Fruit fly (Drosophila melanogaster) whole organism, embryonic: ENCODE results near the gene CG43120.

Experiments
- Atf6 ChIP-seq: fragments of 200-800 bp; sonication (Bioruptor generic); IDR thresholded peaks from 2 replicates; pipeline ENCODE4 v1.3.6; 2022; ENCODE audit warnings: missing biosample characterization, missing genetic modification characterization
- Awh ChIP-seq: fragments of 200-800 bp; sonication (Bioruptor generic); IDR thresholded peaks from 2 replicates; pipeline ENCODE4, ENCODE4 v1.3.6; 2022; ENCODE audit warnings: missing biosample characterization, missing genetic modification characterization
- B-H2 ChIP-seq: fragments of 200-800 bp; sonication (Bioruptor generic); optimal IDR thresholded peaks from 2 replicates; lab custom pipeline; 2018; ENCODE audit warnings: missing biosample characterization, mild to moderate bottlenecking, missing genetic modification characterization
- BEAF-32 ChIP-seq: fragments of 200-800 bp; sonication (Bioruptor generic); optimal IDR thresholded peaks from 3 replicates; lab custom pipeline; 2017; ENCODE audit warnings: missing biosample characterization, missing genetic modification characterization, mild to moderate bottlenecking, moderate library complexity, missing genetic modification reagents
- CG10209 ChIP-seq: fragments of 200-800 bp; sonication (Bioruptor generic); optimal IDR thresholded peaks from 3 replicates; lab custom pipeline; 2017; ENCODE audit warnings: missing biosample characterization, mild to moderate bottlenecking, missing genetic modification characterization, missing genetic modification reagents
- CG10431 ChIP-seq: fragments of 200-800 bp; sonication (Bioruptor generic); optimal IDR thresholded peaks from 3 replicates; lab custom pipeline; 2018; ENCODE audit warnings: missing biosample characterization, mild to moderate bottlenecking, missing genetic modification characterization
- CG10979 ChIP-seq: fragments of 200-800 bp; sonication (Bioruptor generic); optimal IDR thresholded peaks from 2 replicates; lab custom pipeline; 2018; ENCODE audit warnings: missing biosample characterization, mild to moderate bottlenecking, missing genetic modification characterization, moderate library complexity
- CG11560 ChIP-seq: fragments of 200-800 bp; sonication (Bioruptor generic); IDR thresholded peaks from 3 replicates; pipeline ENCODE4 v1.3.6; 2022; ENCODE audit warnings: missing biosample characterization, missing genetic modification characterization
- CG12071 ChIP-seq: fragments of 200-800 bp; sonication (Bioruptor generic); optimal IDR thresholded peaks from 3 replicates; lab custom pipeline; 2018; ENCODE audit warnings: missing biosample characterization, mild to moderate bottlenecking, missing genetic modification characterization
- CG12769 ChIP-seq: fragments of 200-800 bp; sonication (Bioruptor generic); optimal IDR thresholded peaks from 2 replicates; lab custom pipeline; 2019; ENCODE audit warnings: missing biosample characterization, mild to moderate bottlenecking, missing genetic modification characterization, moderate library complexity
- CG13287 ChIP-seq: fragments of 200-800 bp; sonication (Bioruptor generic); IDR thresholded peaks from 2 replicates; pipeline ENCODE4 v1.3.6; 2022; ENCODE audit warnings: missing biosample characterization, missing genetic modification characterization; ENCODE audit not compliant: partially characterized antibody
- CG13424 ChIP-seq: fragments of 200-800 bp; sonication (Bioruptor generic); optimal IDR thresholded peaks from 2 replicates; lab custom pipeline; 2019; ENCODE audit warnings: missing biosample characterization, mild to moderate bottlenecking, missing genetic modification characterization, moderate library complexity
- CG17359 ChIP-seq: fragments of 200-800 bp; sonication (Bioruptor generic); optimal IDR thresholded peaks from 3 replicates; lab custom pipeline; 2018; ENCODE audit warnings: missing biosample characterization, mild to moderate bottlenecking, missing genetic modification characterization, moderate library complexity
- CG17361 ChIP-seq: fragments of 200-800 bp; sonication (Bioruptor generic); IDR thresholded peaks from 3 replicates; pipeline ENCODE4 v1.3.6; 2022; ENCODE audit warnings: missing biosample characterization, missing genetic modification characterization
- CG17912 ChIP-seq: fragments of 200-800 bp; sonication (Bioruptor generic); optimal IDR thresholded peaks from 2 replicates; lab custom pipeline; 2018; ENCODE audit warnings: missing biosample characterization, mild to moderate bottlenecking, missing genetic modification characterization
- CG18262 ChIP-seq: fragments of 200-800 bp; optimal IDR thresholded peaks from 3 replicates; lab custom pipeline; 2019; ENCODE audit warnings: missing biosample characterization, mild to moderate bottlenecking, missing genetic modification characterization, moderate library complexity
- CG18619 ChIP-seq: fragments of 200-800 bp; sonication (Bioruptor generic); optimal IDR thresholded peaks from 3 replicates; lab custom pipeline; 2017; ENCODE audit warnings: missing biosample characterization, mild to moderate bottlenecking, missing genetic modification characterization
- CG2199 ChIP-seq: fragments of 200-800 bp; sonication (Bioruptor generic); IDR thresholded peaks from 3 replicates; pipeline ENCODE4 v1.3.6; 2022; ENCODE audit warnings: missing biosample characterization, missing genetic modification characterization
- CG6175 ChIP-seq: fragments of 200-800 bp; sonication (Bioruptor generic); IDR thresholded peaks from 3 replicates; pipeline ENCODE4 v1.3.6; 2022; ENCODE audit warnings: missing biosample characterization, missing genetic modification characterization
- CG6854 ChIP-seq: fragments of 200-800 bp; sonication (Bioruptor generic); optimal IDR thresholded peaks from 3 replicates; lab custom pipeline; 2017; ENCODE audit warnings: missing biosample characterization, mild to moderate bottlenecking, missing genetic modification characterization
- CG7556 ChIP-seq: fragments of 200-800 bp; sonication (Bioruptor generic); optimal IDR thresholded peaks from 2 replicates; lab custom pipeline; 2017; ENCODE audit warnings: missing biosample characterization, mild to moderate bottlenecking, missing genetic modification characterization
- CG8359 ChIP-seq: fragments of 200-800 bp; sonication (Bioruptor generic); optimal IDR thresholded peaks from 2 replicates; lab custom pipeline; 2017; ENCODE audit warnings: missing biosample characterization, mild to moderate bottlenecking, missing genetic modification characterization, borderline replicate concordance
- CG8924 ChIP-seq: fragments of 200-800 bp; optimal IDR thresholded peaks from 3 replicates; lab custom pipeline; 2019; ENCODE audit warnings: missing biosample characterization, mild to moderate bottlenecking, missing genetic modification characterization, moderate library complexity
- D ChIP-seq, 2 experiments: fragments of 200-800 bp in 1 of 2; fragments of >200 bp in 1 of 2; sonication (Bioruptor generic) in 1 of 2; optimal IDR thresholded peaks; 2 replicates in 1 of 2; 3 replicates in 1 of 2; lab custom pipeline; 2017; ENCODE audit warnings: mild to moderate bottlenecking in 1 of 2, missing biosample characterization in 1 of 2, missing genetic modification characterization in 1 of 2, missing genetic modification reagents in 1 of 2
- D19A ChIP-seq: fragments of 200-800 bp; optimal IDR thresholded peaks from 3 replicates; lab custom pipeline; 2019; ENCODE audit warnings: missing biosample characterization, mild to moderate bottlenecking, missing genetic modification characterization, moderate library complexity
- E2f1 ChIP-seq: fragments of 200-800 bp; sonication (Bioruptor generic); IDR thresholded peaks from 2 replicates; pipeline ENCODE4 v1.3.6; 2022; ENCODE audit warnings: missing biosample characterization, missing genetic modification characterization
- Eip74EF ChIP-seq, 2 experiments: fragments of 200-800 bp in 1 of 2; fragments of >200 bp in 1 of 2; sonication (Bioruptor generic) in 1 of 2; optimal IDR thresholded peaks; 2 replicates each; lab custom pipeline; 2017 to 2019; ENCODE audit warnings: missing biosample characterization in 2 of 2, missing genetic modification characterization in 2 of 2, mild to moderate bottlenecking in 1 of 2, moderate library complexity in 1 of 2
- HHEX ChIP-seq: fragments of 200-800 bp; sonication (Bioruptor generic); optimal IDR thresholded peaks from 3 replicates; lab custom pipeline; 2017; ENCODE audit warnings: missing biosample characterization, mild to moderate bottlenecking, missing genetic modification characterization, missing genetic modification reagents
- HmgZ ChIP-seq: fragments of 200-800 bp; sonication (Bioruptor generic); optimal IDR thresholded peaks from 2 replicates; lab custom pipeline; 2018; ENCODE audit warnings: missing biosample characterization, mild to moderate bottlenecking, missing genetic modification characterization
- Hr51 ChIP-seq, 2 experiments: fragments of 200-800 bp; sonication (Bioruptor generic); optimal IDR thresholded peaks; 2 replicates in 1 of 2; 3 replicates in 1 of 2; lab custom pipeline; 2016 to 2018; ENCODE audit warnings: missing biosample characterization in 2 of 2, missing genetic modification characterization in 2 of 2, mild to moderate bottlenecking in 1 of 2, moderate library complexity in 1 of 2
- Hsf ChIP-seq: fragments of 200-800 bp; sonication (Bioruptor generic); optimal IDR thresholded peaks from 3 replicates; lab custom pipeline; 2016; ENCODE audit warnings: missing biosample characterization, missing genetic modification characterization
- Jarid2 ChIP-seq: fragments of 200-800 bp; sonication (Bioruptor generic); optimal IDR thresholded peaks from 3 replicates; lab custom pipeline; 2017; ENCODE audit warnings: mild to moderate bottlenecking, missing biosample characterization, missing genetic modification reagents, missing genetic modification characterization
- NC2α ChIP-seq: fragments of 200-800 bp; sonication (Bioruptor generic); optimal IDR thresholded peaks from 2 replicates; lab custom pipeline; 2016; ENCODE audit warnings: missing biosample characterization, missing genetic modification characterization
- Nf-YA ChIP-seq: fragments of 200-800 bp; sonication (Bioruptor generic); IDR thresholded peaks from 2 replicates; pipeline ENCODE4 v1.3.6; 2022; ENCODE audit warnings: missing biosample characterization, missing genetic modification characterization
- Side ChIP-seq: fragments of 200-800 bp; sonication (Bioruptor generic); optimal IDR thresholded peaks from 2 replicates; lab custom pipeline; 2016; ENCODE audit warnings: missing biosample characterization, missing genetic modification characterization
- fd96Cb ChIP-seq: fragments of 200-800 bp; sonication (Bioruptor generic); optimal IDR thresholded peaks from 2 replicates; lab custom pipeline; 2018; ENCODE audit warnings: missing biosample characterization, mild to moderate bottlenecking, missing genetic modification characterization, moderate library complexity
- gcm ChIP-seq: fragments of 200-800 bp; sonication (Bioruptor generic); optimal IDR thresholded peaks from 2 replicates; lab custom pipeline; 2019; ENCODE audit warnings: missing biosample characterization, mild to moderate bottlenecking, missing genetic modification characterization, moderate library complexity
- gro ChIP-seq: fragments of 200-800 bp; sonication (Bioruptor generic); optimal IDR thresholded peaks from 2 replicates; lab custom pipeline; 2016; ENCODE audit warnings: missing biosample characterization, missing genetic modification characterization
- kah ChIP-seq: fragments of 200-800 bp; sonication (Bioruptor generic); optimal IDR thresholded peaks from 2 replicates; lab custom pipeline; 2018; ENCODE audit warnings: missing biosample characterization, mild to moderate bottlenecking, missing genetic modification characterization
- kni ChIP-seq: fragments of 200-800 bp; sonication (Bioruptor generic); optimal IDR thresholded peaks from 3 replicates; lab custom pipeline; 2017; ENCODE audit warnings: mild to moderate bottlenecking, missing biosample characterization, missing genetic modification reagents, missing genetic modification characterization
- lola ChIP-seq, 3 experiments: fragments of >200 bp in 2 of 3; fragments of 200-800 bp in 1 of 3; sonication (Bioruptor generic) in 1 of 3; optimal IDR thresholded peaks; 2 replicates each; lab custom pipeline; 2017 to 2019; ENCODE audit warnings: missing biosample characterization in 3 of 3, missing genetic modification characterization in 3 of 3, mild to moderate bottlenecking in 1 of 3, moderate library complexity in 1 of 3
- otp ChIP-seq: fragments of 200-800 bp; sonication (Bioruptor generic); IDR thresholded peaks from 3 replicates; pipeline ENCODE4, ENCODE4 v1.3.6; 2022; ENCODE audit warnings: missing biosample characterization, missing genetic modification characterization
- peb ChIP-seq: fragments of 200-800 bp; sonication (Bioruptor generic); IDR thresholded peaks from 2 replicates; pipeline ENCODE4 v1.3.6; 2022; ENCODE audit warnings: missing biosample characterization, missing genetic modification characterization
- pzg ChIP-seq: fragments of 200-800 bp; sonication (Bioruptor generic); optimal IDR thresholded peaks from 3 replicates; lab custom pipeline; 2018; ENCODE audit warnings: missing biosample characterization, mild to moderate bottlenecking, missing genetic modification characterization, moderate library complexity
- salm ChIP-seq: fragments of 200-800 bp; sonication (Bioruptor generic); optimal IDR thresholded peaks from 2 replicates; lab custom pipeline; 2018; ENCODE audit warnings: missing biosample characterization, mild to moderate bottlenecking, missing genetic modification characterization
- sens ChIP-seq: fragments of 200-800 bp; sonication (Bioruptor generic); peaks from one replicate; lab custom pipeline; 2016; ENCODE audit warnings: missing biosample characterization, missing genetic modification characterization
- trem ChIP-seq: fragments of 200-800 bp; optimal IDR thresholded peaks from 3 replicates; lab custom pipeline; 2019; ENCODE audit warnings: missing biosample characterization, mild to moderate bottlenecking, missing genetic modification characterization, moderate library complexity
- unpg ChIP-seq: fragments of 200-800 bp; sonication (Bioruptor generic); optimal IDR thresholded peaks from 3 replicates; lab custom pipeline; 2018; ENCODE audit warnings: missing biosample characterization, mild to moderate bottlenecking, missing genetic modification characterization, moderate library complexity

Gene CG43120

dm6 chr3L:14366124-14366523 lies 15.6 kb upstream of the CG43120 start (continued):
- TF ChIP-seq Awh (GFP tag; lab: Robert Waterston, UW): peak; percentile 90
- peak; percentile 61 for TF ChIP-seq CG18619
- TF ChIP-seq CG13287 (GFP tag; lab: Robert Waterston, UW): no peak
- peak; percentile 13; the same call in 1 of the 2 replicates for TF ChIP-seq E2f1
- peak; percentile 71 for TF ChIP-seq unpg (GFP tag; lab: Kevin White, UChicago)
- TF ChIP-seq CG10979 (tag; lab: Kevin White, UChicago): peak; percentile 58
- TF ChIP-seq Jarid2: peak; percentile 15
- peak; percentile 73 for TF ChIP-seq CG18262 (tag; lab: Kevin White, UChicago)
- TF ChIP-seq gro (GFP tag; lab: Kevin White, UChicago): peak; percentile 30
- peak; percentile 77 for TF ChIP-seq salm (tag; lab: Kevin White, UChicago)
- TF ChIP-seq lola (GFP tag; optimal IDR thresholded peaks at IDR 0.05; lab: Kevin White, UChicago): peak in 1 of 3 experiments; percentile 68
- peak; percentile 57 for TF ChIP-seq CG13424
- TF ChIP-seq fd96Cb (tag; lab: Kevin White, UChicago): peak; percentile 21
- TF ChIP-seq CG12769 (tag; lab: Kevin White, UChicago): peak; percentile 66
- TF ChIP-seq peb (GFP tag; lab: Robert Waterston, UW): no peak
- TF ChIP-seq Side (GFP tag; lab: Kevin White, UChicago): peak; percentile 35
- TF ChIP-seq CG6175 (GFP tag; lab: Robert Waterston, UW): peak; percentile 61; the same call in 2 of the 3 replicates
- peak; percentile 55 for TF ChIP-seq CG17359
- TF ChIP-seq CG2199: 0 out of 3 replicates have a peak, but pooled peaks have one; percentile 57
- TF ChIP-seq CG8359: peak; percentile 72
- peak; percentile 91 for TF ChIP-seq otp (GFP tag; lab: Robert Waterston, UW)
- no peak for TF ChIP-seq CG11560 (tag; lab: Robert Waterston, UW)
- peak; percentile 46 for TF ChIP-seq CG7556 (GFP tag; lab: Kevin White, UChicago)
- TF ChIP-seq CG10431 (GFP tag; lab: Kevin White, UChicago): peak; percentile 81
- no peak for TF ChIP-seq BEAF-32 (GFP tag; lab: Kevin White, UChicago)
- peak; percentile 79 for TF ChIP-seq CG12071 (GFP tag; lab: Kevin White, UChicago)
- TF ChIP-seq gcm (GFP tag; lab: Kevin White, UChicago): peak; percentile 77
- peak; percentile 66 for TF ChIP-seq HHEX
- peak; percentile 22 to 35 for TF ChIP-seq Hr51 (GFP tag; optimal IDR thresholded peaks at IDR 0.05; lab: Kevin White, UChicago)
- TF ChIP-seq Hsf (GFP tag; lab: Kevin White, UChicago): peak; percentile 14
- TF ChIP-seq CG17361: peak; percentile 52; the same call in 2 of the 3 replicates
- TF ChIP-seq Nf-YA: no peak
- peak in 1 of 2 experiments; percentile 70 for TF ChIP-seq Eip74EF (GFP tag; optimal IDR thresholded peaks at IDR 0.05; lab: Kevin White, UChicago)
- peak; percentile 46 for TF ChIP-seq kah (GFP tag; lab: Kevin White, UChicago)
- TF ChIP-seq sens (GFP tag; lab: Kevin White, UChicago): peak; percentile 80
- no peak for TF ChIP-seq pzg
- peak; percentile 2 for TF ChIP-seq CG6854 (GFP tag; lab: Kevin White, UChicago)
- peak; percentile 47 for TF ChIP-seq trem (tag; lab: Kevin White, UChicago)
- TF ChIP-seq CG10209 (GFP tag; lab: Kevin White, UChicago): peak; percentile 65
- 0 out of 2 replicates have a peak, but pooled peaks have one; percentile 43 for TF ChIP-seq Atf6 (GFP tag; lab: Robert Waterston, UW)
- peak; percentile 76 for TF ChIP-seq CG17912
- no peak for TF ChIP-seq NC2α (GFP tag; lab: Kevin White, UChicago)
- TF ChIP-seq CG8924 (tag; lab: Kevin White, UChicago): peak; percentile 49
- peak; percentile 54 for TF ChIP-seq D19A (tag; lab: Kevin White, UChicago)
- no peak for TF ChIP-seq B-H2 (GFP tag; lab: Kevin White, UChicago)
- peak; percentile 6 for TF ChIP-seq HmgZ (tag; lab: Kevin White, UChicago)
- no peak for TF ChIP-seq D (optimal IDR thresholded peaks at IDR 0.05; lab: Kevin White, UChicago)
- TF ChIP-seq D (GFP tag; optimal IDR thresholded peaks at IDR 0.05; lab: Kevin White, UChicago): peak; percentile 65
- TF ChIP-seq kni (GFP tag; lab: Kevin White, UChicago): peak; percentile 95
